Worm (Caenorhabditis elegans): Measurements from ENCODE around the gene sptl-3.
A peak's percentile ranks its signal among the peaks of the same experiment; 100 is the strongest.

Gene sptl-3

ce11 chrV:13876529-13876928 is 16.6 kb upstream of the sptl-3 start, which contains the start of gene T22G5.1:
TSS of gene T22G5.1 (plus strand) at chrV:13876829.
- TF ChIP-seq snpc-4 (tag; optimal IDR thresholded peaks at IDR 0.05) (no peak), ztf-11 (tag; optimal IDR thresholded peaks at IDR 0.05) (no peak), hlh-1 (tag; optimal IDR thresholded peaks at IDR 0.05) (no peak), unc-39 (tag; optimal IDR thresholded peaks at IDR 0.05) (no peak), cnd-1 (tag; optimal IDR thresholded peaks at IDR 0.05) (no peak), mls-2 (tag; optimal IDR thresholded peaks at IDR 0.05) (no peak), nhr-12 (tag; optimal IDR thresholded peaks at IDR 0.05) (no peak), ceh-43 (GFP tag; optimal IDR thresholded peaks at IDR 0.05) (no peak), nhr-28 (tag; optimal IDR thresholded peaks at IDR 0.05) (no peak), elt-3 (tag; optimal IDR thresholded peaks at IDR 0.05) (no peak), mab-5 (tag; optimal IDR thresholded peaks at IDR 0.05) (no peak), lin-32 (GFP tag; optimal IDR thresholded peaks at IDR 0.05) (no peak), sptf-1 (tag; optimal IDR thresholded peaks at IDR 0.05) (no peak), M03D4.4 (tag; optimal IDR thresholded peaks at IDR 0.05) (no peak), unc-120 (tag; optimal IDR thresholded peaks at IDR 0.05; ENCODE audit: poor library complexity, severe bottlenecking) (no peak)

- TF ChIP-seq drap-1 (GFP tag; optimal IDR thresholded peaks at IDR 0.05) = no peak
- no peak for TF ChIP-seq snpc-4 (tag; optimal IDR thresholded peaks at IDR 0.05)
- TF ChIP-seq mep-1 (tag; optimal IDR thresholded peaks at IDR 0.05) = no peak
- no peak for TF ChIP-seq mab-5 (tag; optimal IDR thresholded peaks at IDR 0.05)
- TF ChIP-seq unc-62 (GFP tag; optimal IDR thresholded peaks at IDR 0.05) = no peak
- no peak for TF ChIP-seq ztf-11 (tag; optimal IDR thresholded peaks at IDR 0.05)
- TF ChIP-seq unc-39 (tag; optimal IDR thresholded peaks at IDR 0.05) = no peak
- TF ChIP-seq lsy-2 (tag; optimal IDR thresholded peaks at IDR 0.05) = no peak
- no peak for TF ChIP-seq bed-3 (GFP tag; optimal IDR thresholded peaks at IDR 0.05)
- TF ChIP-seq ces-1 (GFP tag; optimal IDR thresholded peaks at IDR 0.05) = no peak
Measured at ce11 chrV:13878226-13878625, 14.9 kb upstream of the sptl-3 start.

- TF ChIP-seq ceh-43 (GFP tag; optimal IDR thresholded peaks at IDR 0.05) = no peak
- TF ChIP-seq ceh-83 (GFP tag; optimal IDR thresholded peaks at IDR 0.05) = no peak
- no peak for TF ChIP-seq bed-3 (GFP tag; optimal IDR thresholded peaks at IDR 0.05)
- TF ChIP-seq unc-39 (tag; optimal IDR thresholded peaks at IDR 0.05) = no peak
- no peak for TF ChIP-seq M03D4.4 (tag; optimal IDR thresholded peaks at IDR 0.05)
- TF ChIP-seq nhr-2 (tag; optimal IDR thresholded peaks at IDR 0.05) = no peak
- TF ChIP-seq drap-1 (GFP tag; optimal IDR thresholded peaks at IDR 0.05) = no peak
- no peak for TF ChIP-seq snpc-4 (tag; optimal IDR thresholded peaks at IDR 0.05)
- no peak for TF ChIP-seq unc-62 (GFP tag; optimal IDR thresholded peaks at IDR 0.05)
- TF ChIP-seq nhr-28 (tag; optimal IDR thresholded peaks at IDR 0.05) = no peak
- no peak for TF ChIP-seq mab-5 (tag; optimal IDR thresholded peaks at IDR 0.05)
- no peak for TF ChIP-seq pha-4 (tag; optimal IDR thresholded peaks at IDR 0.05)
- TF ChIP-seq unc-120 (tag; optimal IDR thresholded peaks at IDR 0.05; ENCODE audit: poor library complexity, severe bottlenecking) = no peak
- TF ChIP-seq blmp-1 (tag; optimal IDR thresholded peaks at IDR 0.05) = no peak
- TF ChIP-seq sptf-1 (tag; optimal IDR thresholded peaks at IDR 0.05) = no peak
- TF ChIP-seq nhr-76 (tag; optimal IDR thresholded peaks at IDR 0.05) = no peak
- no peak for TF ChIP-seq tbx-8 (GFP tag; optimal IDR thresholded peaks at IDR 0.05)
- no peak for TF ChIP-seq mep-1 (tag; optimal IDR thresholded peaks at IDR 0.05)
- TF ChIP-seq elt-3 (tag; optimal IDR thresholded peaks at IDR 0.05) = no peak
Measured at ce11 chrV:13879241-13879640, 13.9 kb upstream of the sptl-3 start, which contains the start of gene lbp-7. TSS of gene lbp-7 (plus strand) at chrV:13879552.

- no peak for TF ChIP-seq ztf-11 (tag; optimal IDR thresholded peaks at IDR 0.05)
- no peak for TF ChIP-seq ceh-83 (GFP tag; optimal IDR thresholded peaks at IDR 0.05)
- peak; percentile 3 for TF ChIP-seq hlh-1 (tag; optimal IDR thresholded peaks at IDR 0.05)
- no peak for TF ChIP-seq pha-4 (tag; optimal IDR thresholded peaks at IDR 0.05)
Measured at ce11 chrV:13880163-13880562, 13.0 kb upstream of the sptl-3 start.

- TF ChIP-seq unc-62 (GFP tag; optimal IDR thresholded peaks at IDR 0.05) (no peak), mls-2 (tag; optimal IDR thresholded peaks at IDR 0.05) (no peak), sptf-1 (tag; optimal IDR thresholded peaks at IDR 0.05) (no peak), tbx-8 (GFP tag; optimal IDR thresholded peaks at IDR 0.05) (no peak), lin-13 (tag; optimal IDR thresholded peaks at IDR 0.05) (no peak), M03D4.4 (tag; optimal IDR thresholded peaks at IDR 0.05) (no peak), lsy-2 (tag; optimal IDR thresholded peaks at IDR 0.05) (no peak), mep-1 (tag; optimal IDR thresholded peaks at IDR 0.05) (no peak), hlh-1 (tag; optimal IDR thresholded peaks at IDR 0.05) (no peak), unc-39 (tag; optimal IDR thresholded peaks at IDR 0.05) (no peak), unc-120 (tag; optimal IDR thresholded peaks at IDR 0.05; ENCODE audit: poor library complexity, severe bottlenecking) (no peak), elt-1 (tag; optimal IDR thresholded peaks at IDR 0.05; ENCODE audit: borderline replicate concordance, insufficient read depth) (no peak), snpc-4 (tag; optimal IDR thresholded peaks at IDR 0.05) (no peak), mab-5 (tag; optimal IDR thresholded peaks at IDR 0.05) (no peak), nhr-237 (tag; optimal IDR thresholded peaks at IDR 0.05) (no peak), elt-3 (tag; optimal IDR thresholded peaks at IDR 0.05) (no peak), cnd-1 (tag; optimal IDR thresholded peaks at IDR 0.05) (no peak)
Measured at ce11 chrV:13880607-13881006, 12.5 kb upstream of the sptl-3 start, which contains the start of gene T22G5.3. TSS of gene T22G5.3 (plus strand) at chrV:13880907.
